Worm (Caenorhabditis elegans) whole organism, young adult: ENCODE measurements around the gene gop-1.

Experiments used
- B0336.3 ChIP-seq: fragments of 200-800 bp; sonication (Bioruptor generic); IDR thresholded peaks from 2 replicates; pipeline ENCODE4 v1.3.6; 2022; ENCODE audit warnings: missing genetic modification characterization, missing compliant biosample characterization
- C06A6.2 ChIP-seq: fragments of 200-800 bp; sonication (Bioruptor generic); conservative IDR thresholded peaks from 2 replicates; pipeline ENCODE4 v1.3.6; 2022; ENCODE audit warnings: missing genetic modification characterization, missing compliant biosample characterization
- D2030.7 ChIP-seq: fragments of 200-800 bp; sonication (Bioruptor generic); IDR thresholded peaks from 2 replicates; pipeline ENCODE4 v1.3.6; 2022; ENCODE audit warnings: missing genetic modification reagents, missing genetic modification characterization, missing compliant biosample characterization
- F23B12.7 ChIP-seq: sonication (generic microtip); optimal IDR thresholded peaks from 2 replicates; lab custom pipeline; 2017; ENCODE audit warnings: missing genetic modification characterization, mild to moderate bottlenecking, missing compliant biosample characterization, antibody characterized with exemption, moderate library complexity; ENCODE audit not compliant: insufficient read depth
- F33H1.4 ChIP-seq: fragments of 200-800 bp; sonication (Bioruptor generic); IDR thresholded peaks from 2 replicates; pipeline ENCODE4 v1.3.6; 2022; ENCODE audit warnings: missing genetic modification reagents, missing genetic modification characterization, missing compliant biosample characterization
- F39B2.1 ChIP-seq: fragments of 200-800 bp; sonication (Bioruptor generic); IDR thresholded peaks from 2 replicates; pipeline ENCODE4 v1.3.6; 2022; ENCODE audit warnings: missing genetic modification reagents, missing genetic modification characterization, missing compliant biosample characterization
- K12H6.12 ChIP-seq: fragments of 200-800 bp; sonication (Bioruptor generic); optimal IDR thresholded peaks from 2 replicates; lab custom pipeline; 2018; ENCODE audit warnings: mild to moderate bottlenecking, missing genetic modification characterization, missing compliant biosample characterization
- T07F8.4 ChIP-seq: sonication (generic microtip); optimal IDR thresholded peaks from 2 replicates; lab custom pipeline; 2016; ENCODE audit warnings: mild to moderate bottlenecking, missing genetic modification characterization, moderate library complexity, missing compliant biosample characterization
- Y67H2A.10 ChIP-seq: fragments of 200-800 bp; sonication (Bioruptor generic); conservative IDR thresholded peaks from 2 replicates; pipeline ENCODE4 v1.3.6; 2022; ENCODE audit warnings: missing genetic modification reagents, missing genetic modification characterization, missing compliant biosample characterization
- ZK185.1 ChIP-seq: sonication (generic microtip); optimal IDR thresholded peaks from 2 replicates; lab custom pipeline; 2016; ENCODE audit warnings: mild to moderate bottlenecking, missing genetic modification characterization, missing compliant biosample characterization; ENCODE audit not compliant: poor library complexity, severe bottlenecking
- akir-1 ChIP-seq: fragments of 200-800 bp; sonication (Bioruptor generic); optimal IDR thresholded peaks from 2 replicates; lab custom pipeline; 2018; ENCODE audit warnings: mild to moderate bottlenecking, missing genetic modification characterization, moderate library complexity, missing compliant biosample characterization
- ama-1 ChIP-seq, 3 experiments: fragments of 150-350 bp in 1 of 3; sonication (generic microtip) in 2 of 3; optimal IDR thresholded peaks; 2 replicates each; lab custom pipeline; 2014 to 2018; ENCODE audit warnings: missing biosample characterization in 2 of 3, missing genetic modification characterization in 2 of 3, missing genetic modification reagents in 2 of 3
- aptf-3 ChIP-seq: fragments of 200-800 bp; sonication (Bioruptor generic); IDR thresholded peaks from 2 replicates; pipeline ENCODE4 v1.3.6; 2022; ENCODE audit warnings: missing genetic modification characterization, missing compliant biosample characterization
- athp-1 ChIP-seq: sonication (generic microtip); optimal IDR thresholded peaks from 2 replicates; lab custom pipeline; 2017; ENCODE audit warnings: mild to moderate bottlenecking, missing genetic modification characterization, missing compliant biosample characterization
- attf-3 ChIP-seq: fragments of 200-800 bp; sonication (Bioruptor generic); conservative IDR thresholded peaks from 2 replicates; pipeline ENCODE4 v1.3.6; 2022; ENCODE audit warnings: missing genetic modification reagents, missing genetic modification characterization, missing compliant biosample characterization
- attf-5 ChIP-seq: fragments of 200-800 bp; sonication (Bioruptor generic); optimal IDR thresholded peaks from 2 replicates; lab custom pipeline; 2018; ENCODE audit warnings: mild to moderate bottlenecking, missing genetic modification characterization, missing compliant biosample characterization
- cebp-1 ChIP-seq, 2 experiments: fragments of 200-800 bp in 1 of 2; sonication (Bioruptor generic) in 1 of 2; sonication (generic microtip) in 1 of 2; IDR thresholded peaks in 1 of 2; optimal IDR thresholded peaks in 1 of 2; 2 replicates each; pipeline versions ENCODE4 v1.3.6 to Lab custom; 2017 to 2022; ENCODE audit warnings: missing compliant biosample characterization in 2 of 2, missing genetic modification characterization in 2 of 2, mild to moderate bottlenecking in 1 of 2, missing genetic modification reagents in 1 of 2, moderate library complexity in 1 of 2
- ceh-58 ChIP-seq: fragments of 200-800 bp; sonication (Bioruptor generic); IDR thresholded peaks from 2 replicates; pipeline ENCODE4 v1.3.6; 2022; ENCODE audit warnings: missing genetic modification characterization, missing compliant biosample characterization
- chd-7 ChIP-seq: sonication (generic microtip); optimal IDR thresholded peaks from 2 replicates; lab custom pipeline; 2016; ENCODE audit warnings: mild to moderate bottlenecking, missing genetic modification characterization, moderate library complexity, missing compliant biosample characterization
- die-1 ChIP-seq: sonication (generic microtip); optimal IDR thresholded peaks from 2 replicates; lab custom pipeline; 2016; ENCODE audit warnings: missing genotype, mild to moderate bottlenecking, missing genetic modification characterization, missing compliant biosample characterization
- dox-1 ChIP-seq: fragments of 200-800 bp; sonication (Bioruptor generic); IDR thresholded peaks from 2 replicates; pipeline ENCODE4 v1.3.6; 2022; ENCODE audit warnings: missing genetic modification reagents, missing genetic modification characterization, missing compliant biosample characterization
- dpl-1 ChIP-seq: fragments of 150-350 bp; optimal IDR thresholded peaks from 2 replicates; lab custom pipeline; 2014; ENCODE audit warnings: missing biosample characterization, missing genetic modification reagents, missing genetic modification characterization
- efl-1 ChIP-seq: fragments of 150-350 bp; optimal IDR thresholded peaks from 2 replicates; lab custom pipeline; 2014; ENCODE audit warnings: missing biosample characterization, missing genetic modification reagents, missing genetic modification characterization
- egl-18 ChIP-seq: fragments of 200-800 bp; sonication (Bioruptor generic); IDR thresholded peaks from 2 replicates; pipeline ENCODE4 v1.3.6; 2022; ENCODE audit warnings: missing genetic modification reagents, missing genetic modification characterization, missing compliant biosample characterization
- egl-44 ChIP-seq: fragments of 200-800 bp; sonication (Bioruptor generic); IDR thresholded peaks from 2 replicates; pipeline ENCODE4 v1.3.6; 2022; ENCODE audit warnings: missing genetic modification reagents, missing genetic modification characterization, missing compliant biosample characterization
- egrh-3 ChIP-seq: fragments of 200-800 bp; sonication (Bioruptor generic); IDR thresholded peaks from 2 replicates; pipeline ENCODE4 v1.3.6; 2022; ENCODE audit warnings: missing genetic modification reagents, missing genetic modification characterization, missing compliant biosample characterization
- hmg-1.2 ChIP-seq: fragments of 200-800 bp; sonication (Bioruptor generic); IDR thresholded peaks from 2 replicates; pipeline ENCODE4 v1.3.6; 2022; ENCODE audit warnings: missing genetic modification reagents, missing genetic modification characterization, missing compliant biosample characterization
- hrde-1 ChIP-seq: sonication (generic microtip); optimal IDR thresholded peaks from 2 replicates; lab custom pipeline; 2016; ENCODE audit warnings: missing genetic modification characterization, mild to moderate bottlenecking, missing compliant biosample characterization, moderate library complexity, missing genotype, missing genetic modification reagents, borderline replicate concordance
- lag-1 ChIP-seq: fragments of 200-800 bp; sonication (Bioruptor generic); IDR thresholded peaks from 2 replicates; pipeline ENCODE4 v1.3.6; 2022; ENCODE audit warnings: missing genetic modification reagents, missing genetic modification characterization, missing compliant biosample characterization
- lin-35 ChIP-seq, 3 experiments: fragments of 150-350 bp in 2 of 3; sonication (generic microtip) in 1 of 3; optimal IDR thresholded peaks; 2 replicates each; lab custom pipeline; 2014 to 2018; ENCODE audit warnings: missing biosample characterization in 3 of 3, missing genetic modification characterization in 3 of 3, missing genetic modification reagents in 3 of 3
- lin-54 ChIP-seq: fragments of 200-800 bp; sonication (Bioruptor generic); optimal IDR thresholded peaks from 2 replicates; lab custom pipeline; 2018; ENCODE audit warnings: mild to moderate bottlenecking, missing genetic modification characterization, missing compliant biosample characterization
- lir-1 ChIP-seq: fragments of 200-800 bp; sonication (Bioruptor generic); conservative IDR thresholded peaks from 2 replicates; pipeline ENCODE4 v1.3.6; 2022; ENCODE audit warnings: missing genetic modification reagents, missing genetic modification characterization, missing compliant biosample characterization
- madf-10 ChIP-seq: sonication (generic microtip); optimal IDR thresholded peaks from 2 replicates; lab custom pipeline; 2016; ENCODE audit warnings: mild to moderate bottlenecking, missing genetic modification characterization, missing compliant biosample characterization
- madf-6 ChIP-seq: fragments of 200-800 bp; sonication (Bioruptor generic); IDR thresholded peaks from 2 replicates; pipeline ENCODE4 v1.3.6; 2022; ENCODE audit warnings: missing genetic modification reagents, missing genetic modification characterization, missing compliant biosample characterization
- mcd-1 ChIP-seq: fragments of 200-800 bp; sonication (Bioruptor generic); IDR thresholded peaks from 2 replicates; pipeline ENCODE4 v1.3.6; 2022; ENCODE audit warnings: missing genetic modification reagents, missing genetic modification characterization, missing compliant biosample characterization
- nhr-179 ChIP-seq: sonication (generic microtip); optimal IDR thresholded peaks from 2 replicates; lab custom pipeline; 2016; ENCODE audit warnings: mild to moderate bottlenecking, missing genetic modification characterization, missing compliant biosample characterization
- nhr-27 ChIP-seq: fragments of 200-800 bp; sonication (Bioruptor generic); optimal IDR thresholded peaks from 2 replicates; lab custom pipeline; 2018; ENCODE audit warnings: mild to moderate bottlenecking, missing genetic modification characterization, moderate library complexity, missing compliant biosample characterization
- rcor-1 ChIP-seq: fragments of 200-800 bp; sonication (Bioruptor generic); IDR thresholded peaks from 2 replicates; pipeline ENCODE4 v1.3.6; 2022; ENCODE audit warnings: missing genetic modification reagents, missing genetic modification characterization, missing compliant biosample characterization
- repo-1 ChIP-seq: sonication (generic microtip); optimal IDR thresholded peaks from 2 replicates; lab custom pipeline; 2017; ENCODE audit warnings: mild to moderate bottlenecking, missing genetic modification characterization, missing compliant biosample characterization
- snpc-3.4 ChIP-seq: sonication (generic microtip); optimal IDR thresholded peaks from 2 replicates; lab custom pipeline; 2017; ENCODE audit warnings: missing genetic modification characterization, mild to moderate bottlenecking, missing compliant biosample characterization, antibody characterized with exemption, moderate library complexity, missing genotype, missing genetic modification reagents
- tbp1 ChIP-seq: fragments of 200-800 bp; sonication (Bioruptor generic); optimal IDR thresholded peaks from 2 replicates; lab custom pipeline; 2018; ENCODE audit warnings: mild to moderate bottlenecking, missing genetic modification characterization, missing compliant biosample characterization
- tlf-1 ChIP-seq: fragments of 200-800 bp; sonication (Bioruptor generic); optimal IDR thresholded peaks from 2 replicates; lab custom pipeline; 2018; ENCODE audit warnings: mild to moderate bottlenecking, missing genetic modification characterization, missing compliant biosample characterization
- unc-62 ChIP-seq: fragments of 150-350 bp; optimal IDR thresholded peaks from 2 replicates; lab custom pipeline; 2014; ENCODE audit warnings: missing biosample characterization, missing genetic modification reagents, missing genetic modification characterization
- zfh-2 ChIP-seq: fragments of 200-800 bp; sonication (Bioruptor generic); conservative IDR thresholded peaks from 2 replicates; pipeline ENCODE4 v1.3.6; 2022; ENCODE audit warnings: missing genetic modification reagents, missing genetic modification characterization, missing compliant biosample characterization
- ztf-25 ChIP-seq: fragments of 200-800 bp; sonication (Bioruptor generic); IDR thresholded peaks from 2 replicates; pipeline ENCODE4 v1.3.6; 2022; ENCODE audit warnings: missing genetic modification reagents, missing genetic modification characterization, missing compliant biosample characterization
- ztf-28 ChIP-seq: fragments of 200-800 bp; sonication (Bioruptor generic); IDR thresholded peaks from 2 replicates; pipeline ENCODE4 v1.3.6; 2022; ENCODE audit warnings: missing genetic modification reagents, missing genetic modification characterization, missing compliant biosample characterization
- ztf-3 ChIP-seq: fragments of 200-800 bp; sonication (Bioruptor generic); optimal IDR thresholded peaks from 2 replicates; lab custom pipeline; 2018; ENCODE audit warnings: mild to moderate bottlenecking, missing genetic modification characterization, missing compliant biosample characterization

gop-1 gene

ce11 chrIII:5308278-5308677 is 54.0 kb downstream of the gop-1 start, which contains the start of gene mog-3:
Gene mog-3, plus strand, starts transcription at chrIII:5308596.
- TF ChIP-seq chd-7 (tag; lab: Kevin White, UChicago), result no peak
- TF ChIP-seq ZK185.1, result peak; percentile 75
- peak; percentile 63; the same call in 1 of the 2 replicates for TF ChIP-seq ztf-28
- TF ChIP-seq D2030.7, result peak; percentile 55
- no peak for TF ChIP-seq lag-1
- peak; percentile 45 for TF ChIP-seq snpc-3.4 (tag; lab: Kevin White, UChicago)
- TF ChIP-seq hmg-1.2 (GFP tag; lab: Robert Waterston, UW), result no peak
- no peak for TF ChIP-seq egrh-3
- no peak for TF ChIP-seq Y67H2A.10 (GFP tag; lab: Robert Waterston, UW)
- TF ChIP-seq C06A6.2 (GFP tag; lab: Robert Waterston, UW), result no peak
- no peak for TF ChIP-seq T07F8.4 (tag; lab: Kevin White, UChicago)
- peak; percentile 23 for TF ChIP-seq attf-5 (GFP tag; lab: Kevin White, UChicago)
- peak; percentile 24; the same call in 1 of the 2 replicates for TF ChIP-seq F33H1.4
- no peak for TF ChIP-seq F39B2.1 (GFP tag; lab: Robert Waterston, UW)
- no peak for TF ChIP-seq egl-18
- TF ChIP-seq cebp-1 (GFP tag; IDR thresholded peaks at IDR 0.05; lab: Robert Waterston, UW), result no peak
- peak; percentile 77 for TF ChIP-seq cebp-1 (tag; optimal IDR thresholded peaks at IDR 0.05; lab: Kevin White, UChicago)
- no peak for TF ChIP-seq unc-62 (GFP tag; lab: Kevin White, UChicago)
- no peak for TF ChIP-seq akir-1 (GFP tag; lab: Kevin White, UChicago)
- TF ChIP-seq ztf-25 (GFP tag; lab: Robert Waterston, UW), result 0 out of 2 replicates have a peak, but pooled peaks have one; percentile 39
- no peak for TF ChIP-seq repo-1 (tag; lab: Kevin White, UChicago)
- TF ChIP-seq lin-35 (GFP tag; optimal IDR thresholded peaks at IDR 0.05; lab: Kevin White, UChicago), result peak in 1 of 3 experiments; percentile 65
- no peak for TF ChIP-seq ceh-58 (GFP tag; lab: Robert Waterston, UW)
- TF ChIP-seq mcd-1, result 0 out of 2 replicates have a peak, but pooled peaks have one; percentile 26
- no peak for TF ChIP-seq rcor-1 (GFP tag; lab: Robert Waterston, UW)
- TF ChIP-seq die-1 (tag; lab: Kevin White, UChicago), result no peak
- no peak for TF ChIP-seq ztf-3 (GFP tag; lab: Kevin White, UChicago)
- TF ChIP-seq K12H6.12 (tag; lab: Kevin White, UChicago), result peak; percentile 41
- no peak for TF ChIP-seq nhr-27 (tag; lab: Kevin White, UChicago)
- peak; percentile 83 for TF ChIP-seq lin-54 (GFP tag; lab: Kevin White, UChicago)
- TF ChIP-seq madf-6, result peak; percentile 37; the same call in 1 of the 2 replicates
- no peak for TF ChIP-seq madf-10
- TF ChIP-seq tbp1 (GFP tag; lab: Kevin White, UChicago), result peak; percentile 38
- no peak for TF ChIP-seq ama-1 (optimal IDR thresholded peaks at IDR 0.05; lab: Kevin White, UChicago)
- no peak for TF ChIP-seq ama-1 (GFP tag; optimal IDR thresholded peaks at IDR 0.05; lab: Kevin White, UChicago)
- peak; percentile 59; the same call in 1 of the 2 replicates for TF ChIP-seq lir-1 (GFP tag; lab: Robert Waterston, UW)
- TF ChIP-seq nhr-179 (tag; lab: Kevin White, UChicago), result no peak
- no peak for TF ChIP-seq attf-3
- TF ChIP-seq B0336.3 (GFP tag; lab: Robert Waterston, UW), result no peak
- no peak for TF ChIP-seq zfh-2 (GFP tag; lab: Robert Waterston, UW)
- TF ChIP-seq dox-1, result peak; percentile 59
- TF ChIP-seq F23B12.7 (tag; lab: Kevin White, UChicago), result peak; percentile 57
- peak; percentile 63 for TF ChIP-seq efl-1
- no peak for TF ChIP-seq hrde-1
- peak; percentile 55 for TF ChIP-seq dpl-1
- peak; percentile 56 for TF ChIP-seq athp-1 (tag; lab: Kevin White, UChicago)
- no peak for TF ChIP-seq egl-44
- no peak for TF ChIP-seq aptf-3 (GFP tag; lab: Robert Waterston, UW)
- TF ChIP-seq tlf-1 (GFP tag; lab: Kevin White, UChicago), result no peak
